Worm (Caenorhabditis elegans) whole organism, midembryonic: ENCODE data around the gene grl-2.

ENCODE experiments used
- T22C8.4 ChIP-seq: fragments of 200-800 bp; sonication (Bioruptor generic); IDR thresholded peaks from 2 replicates; pipeline ENCODE4 v1.3.6; 2022; ENCODE audit warnings: missing genetic modification characterization, missing compliant biosample characterization
- cog-1 ChIP-seq: sonication (generic microtip); optimal IDR thresholded peaks from 2 replicates; lab custom pipeline; 2016; ENCODE audit warnings: missing genetic modification characterization, missing compliant biosample characterization
- flt-1 ChIP-seq: fragments of 200-800 bp; sonication (Bioruptor generic); IDR thresholded peaks from 2 replicates; pipeline ENCODE4 v1.3.6; 2022; ENCODE audit warnings: missing genetic modification characterization, missing compliant biosample characterization
- klf-2 ChIP-seq: fragments of 200-800 bp; sonication (Bioruptor generic); conservative IDR thresholded peaks from 2 replicates; pipeline ENCODE4 v1.3.6; 2022; ENCODE audit warnings: missing genetic modification reagents, missing genetic modification characterization, missing compliant biosample characterization
- med-1 ChIP-seq: sonication (generic microtip); optimal IDR thresholded peaks from 2 replicates; lab custom pipeline; 2017; ENCODE audit warnings: missing genetic modification characterization, mild to moderate bottlenecking, missing compliant biosample characterization, antibody characterized with exemption, missing genetic modification reagents; ENCODE audit not compliant: insufficient read depth
- ref-1 ChIP-seq: fragments of 200-800 bp; sonication (Bioruptor generic); conservative IDR thresholded peaks from 2 replicates; pipeline ENCODE4 v1.3.6; 2022; ENCODE audit warnings: missing genetic modification reagents, missing genetic modification characterization, missing compliant biosample characterization
- tab-1 ChIP-seq: fragments of 200-800 bp; sonication (Bioruptor generic); IDR thresholded peaks from 2 replicates; pipeline ENCODE4 v1.3.6; 2022; ENCODE audit warnings: missing genetic modification characterization, missing compliant biosample characterization
- ztf-23 ChIP-seq: fragments of 200-800 bp; sonication (Bioruptor generic); IDR thresholded peaks from 2 replicates; pipeline ENCODE4 v1.3.6; 2022; ENCODE audit warnings: missing genetic modification reagents, missing genetic modification characterization, missing compliant biosample characterization
- ztf-29 ChIP-seq: fragments of 200-800 bp; sonication (Bioruptor generic); IDR thresholded peaks from 2 replicates; pipeline ENCODE4 v1.3.6; 2022; ENCODE audit warnings: missing genetic modification reagents, missing genetic modification characterization, missing compliant biosample characterization

Gene grl-2

DNA sequence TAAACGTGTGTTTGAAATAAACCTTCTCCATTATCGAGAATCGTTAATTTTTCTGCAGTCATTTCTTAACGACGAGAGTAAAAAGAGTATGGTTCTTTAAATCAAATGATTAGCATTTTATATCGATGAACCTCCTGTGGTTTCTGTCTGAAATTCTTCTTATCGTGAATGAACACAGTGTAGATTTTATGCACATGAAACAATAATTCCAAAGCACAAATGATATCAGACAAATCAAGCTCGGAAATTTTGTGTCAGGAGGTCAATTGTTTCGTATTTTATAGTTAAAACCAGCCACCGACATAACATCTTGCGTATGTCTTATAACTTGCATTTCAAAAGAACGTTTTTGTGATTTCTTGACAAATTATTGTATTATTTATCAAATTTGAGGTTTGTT lies 7.8 kb upstream of the grl-2 start, which contains the start of gene T16G1.6:
TSS of gene T16G1.6 (minus strand) at position 77 of the 400 bp plus-strand sequence.
- no peak for TF ChIP-seq klf-2 (GFP tag; lab: Robert Waterston, UW)
- no peak for TF ChIP-seq flt-1
- TF ChIP-seq ztf-23 (GFP tag; lab: Robert Waterston, UW) = no peak
- TF ChIP-seq ref-1 = no peak
- no peak for TF ChIP-seq cog-1
- TF ChIP-seq T22C8.4 = no peak

DNA sequence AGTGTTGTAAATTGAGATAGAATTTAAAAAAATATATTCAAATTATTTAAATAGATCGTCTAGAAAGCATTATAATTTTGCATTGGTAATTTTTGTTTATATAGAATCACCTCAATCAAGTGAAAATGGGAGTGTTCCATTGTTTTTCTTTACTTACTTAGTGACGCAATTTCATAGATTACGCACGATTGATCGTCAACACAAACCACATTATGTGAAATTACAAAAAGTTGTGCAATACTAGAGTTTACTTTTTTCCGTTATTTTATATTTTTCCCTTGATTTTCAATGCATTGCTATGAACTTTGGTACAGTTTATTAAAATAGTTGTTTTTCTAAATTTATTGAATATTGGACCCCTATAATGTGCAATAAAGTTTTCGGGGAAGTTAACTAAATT lies 5.4 kb upstream of the grl-2 start, which contains the start of gene T16G1.5:
TSS of gene T16G1.5 (minus strand) at position 119 of the 400 bp plus-strand sequence.
- TF ChIP-seq ztf-23 (GFP tag; lab: Robert Waterston, UW) (no peak), ref-1 (no peak), med-1 (GFP tag; lab: Kevin White, UChicago) (no peak), flt-1 (no peak), T22C8.4 (no peak), cog-1 (no peak), ztf-29 (GFP tag; lab: Robert Waterston, UW) (no peak), klf-2 (GFP tag; lab: Robert Waterston, UW) (no peak), tab-1 (GFP tag; lab: Robert Waterston, UW) (no peak)

DNA sequence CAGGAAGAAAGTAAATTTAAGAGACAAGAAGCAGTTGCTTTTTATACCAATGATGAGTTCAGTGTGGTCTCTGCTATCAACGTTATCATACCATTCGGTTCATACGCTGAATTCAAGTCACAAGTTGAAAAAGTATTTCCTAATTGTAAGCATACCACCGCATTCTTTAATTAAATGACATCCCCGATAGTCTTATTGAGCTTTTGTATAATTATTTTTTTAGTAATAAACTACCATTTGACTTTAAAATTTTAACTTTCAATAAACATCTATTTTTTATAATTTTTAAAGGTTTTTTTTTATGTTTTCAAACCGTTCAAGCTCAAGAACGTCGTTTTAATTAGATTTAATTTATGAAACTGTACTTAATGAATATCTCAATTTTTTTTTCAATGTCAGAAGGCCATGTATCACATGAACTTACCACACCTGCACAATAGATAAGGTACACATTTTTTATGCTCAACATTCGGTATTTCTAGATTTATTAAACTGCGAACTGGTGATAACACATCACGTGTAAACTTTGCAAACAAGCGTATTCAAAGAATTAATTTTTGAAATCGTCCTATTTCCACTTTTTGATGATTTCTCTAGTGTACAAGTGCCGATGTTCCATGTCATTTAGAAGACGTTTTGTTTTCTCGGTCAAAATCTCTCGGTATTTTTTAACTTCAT lies 2.9 kb upstream of the grl-2 start, which contains the start of gene T16G1.4:
TSS of gene T16G1.4 (minus strand) at position 51 of the 678 bp plus-strand sequence.
- TF ChIP-seq ztf-23 (GFP tag; lab: Robert Waterston, UW) (no peak), flt-1 (no peak), tab-1 (GFP tag; lab: Robert Waterston, UW) (no peak), ref-1 (no peak), med-1 (GFP tag; lab: Kevin White, UChicago) (no peak), ztf-29 (GFP tag; lab: Robert Waterston, UW) (no peak), klf-2 (GFP tag; lab: Robert Waterston, UW) (no peak), cog-1 (no peak), T22C8.4 (no peak)

DNA sequence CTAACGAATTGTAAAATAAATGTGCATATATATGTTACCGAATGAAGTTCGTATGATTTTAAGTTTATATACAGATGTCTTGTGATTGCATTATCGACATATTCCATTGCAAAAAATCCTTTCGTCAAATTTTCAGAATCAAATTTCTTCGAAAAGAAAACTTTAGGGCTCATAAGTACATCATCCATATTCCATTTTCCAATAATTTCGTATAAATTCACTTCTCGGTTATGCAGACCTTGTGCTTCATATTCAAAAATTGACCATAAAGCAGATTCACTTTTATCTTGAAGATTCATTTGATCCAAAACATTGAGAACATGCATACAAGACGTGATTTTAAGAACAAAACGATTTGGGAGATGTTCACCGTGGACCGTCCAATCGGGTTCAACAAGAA lies 1.5 kb upstream of the grl-2 start:
- TF ChIP-seq tab-1 (GFP tag; lab: Robert Waterston, UW) (no peak), ztf-23 (GFP tag; lab: Robert Waterston, UW) (no peak), ref-1 (no peak), med-1 (GFP tag; lab: Kevin White, UChicago) (no peak), cog-1 (no peak), flt-1 (no peak), klf-2 (GFP tag; lab: Robert Waterston, UW) (no peak), ztf-29 (GFP tag; lab: Robert Waterston, UW) (no peak), T22C8.4 (no peak)

DNA sequence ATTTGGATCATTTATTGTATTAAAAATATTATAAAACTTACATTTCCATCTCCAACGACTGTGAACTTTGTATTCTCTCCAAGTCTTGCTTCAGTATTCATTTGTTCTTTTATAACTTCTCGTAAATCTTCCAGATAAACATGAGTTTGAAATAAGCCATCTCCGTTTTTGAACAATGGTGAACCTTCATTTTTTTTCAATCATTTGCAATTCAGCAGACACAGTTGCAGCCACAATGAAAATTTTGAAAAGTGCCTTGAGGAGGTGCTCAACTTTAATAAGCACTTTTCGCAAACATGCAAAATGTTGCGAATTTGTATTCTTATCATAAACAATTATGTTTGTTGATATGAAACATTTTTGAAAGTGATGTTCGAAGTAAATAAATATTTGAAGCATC lies 646 bp upstream of the grl-2 start, which contains the start of gene T16G1.3:
TSS of gene T16G1.3 (minus strand) at position 101 of the 400 bp plus-strand sequence.
- no peak for TF ChIP-seq T22C8.4
- TF ChIP-seq cog-1 = no peak
- no peak for TF ChIP-seq ztf-23 (GFP tag; lab: Robert Waterston, UW)
- no peak for TF ChIP-seq flt-1
- no peak for TF ChIP-seq tab-1 (GFP tag; lab: Robert Waterston, UW)
- TF ChIP-seq med-1 (GFP tag; lab: Kevin White, UChicago) = no peak
- no peak for TF ChIP-seq ref-1
- TF ChIP-seq klf-2 (GFP tag; lab: Robert Waterston, UW) = no peak
- no peak for TF ChIP-seq ztf-29 (GFP tag; lab: Robert Waterston, UW)

DNA sequence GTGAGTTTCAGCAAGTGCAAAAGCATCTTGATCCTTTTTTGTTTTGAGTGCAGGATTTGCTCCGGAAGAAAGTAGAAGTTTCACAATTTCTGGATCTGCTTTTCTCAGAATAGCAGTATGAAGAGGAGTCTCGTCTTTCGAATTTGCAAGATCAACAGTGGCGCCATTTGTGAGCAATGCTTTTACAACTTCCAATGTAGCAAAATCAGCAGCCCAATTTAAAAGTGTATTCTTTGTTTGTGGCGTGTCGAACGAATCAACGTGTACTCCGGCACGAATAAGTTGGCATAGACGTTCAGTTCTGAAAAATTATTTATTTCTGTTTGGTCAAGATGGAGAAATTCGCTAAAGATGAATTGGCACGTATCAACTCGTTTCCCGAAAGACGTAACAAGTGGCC lies 4.7 kb downstream of the grl-2 start, which contains the start of gene T16G1.13:
TSS of gene T16G1.13 (plus strand) at position 301 of the 400 bp plus-strand sequence.
- TF ChIP-seq ztf-23 (GFP tag; lab: Robert Waterston, UW) = no peak
- no peak for TF ChIP-seq flt-1
- no peak for TF ChIP-seq med-1 (GFP tag; lab: Kevin White, UChicago)
- no peak for TF ChIP-seq ztf-29 (GFP tag; lab: Robert Waterston, UW)
- no peak for TF ChIP-seq T22C8.4

DNA sequence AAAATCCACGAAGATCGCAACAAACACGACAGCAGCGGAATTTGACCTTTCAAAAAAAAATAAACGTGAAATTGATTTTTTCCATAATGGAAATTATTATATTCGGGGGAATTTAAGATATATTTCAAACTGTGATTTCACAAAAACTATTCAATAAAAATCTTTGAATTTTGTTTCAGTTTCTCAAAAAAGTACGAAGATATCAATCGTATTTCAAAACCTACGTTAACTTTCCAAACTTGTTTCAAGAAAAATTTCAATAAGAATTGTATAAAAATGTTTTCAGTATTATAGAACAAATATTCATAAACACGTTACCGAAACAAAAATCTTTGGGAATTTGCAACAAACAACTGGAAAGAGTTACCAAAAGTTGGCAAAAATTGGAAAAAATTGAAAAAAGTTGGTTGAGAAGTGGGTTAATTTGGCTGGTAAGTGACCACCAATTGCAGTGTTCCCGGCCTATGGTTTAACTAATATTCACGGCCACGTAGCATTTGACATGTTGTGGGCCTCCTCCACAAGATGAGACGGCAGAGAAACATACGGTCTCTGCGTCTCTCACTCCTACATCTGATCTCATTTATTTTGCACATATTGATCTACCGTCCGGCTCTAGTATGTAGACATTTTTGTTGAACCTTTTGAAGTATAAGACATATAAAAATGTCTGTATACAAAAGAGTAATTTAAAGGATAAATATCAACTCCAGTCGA lies 6.1 kb downstream of the grl-2 start, which contains the start of the genes T16G1.9 and T16G1.18:
TSS of gene T16G1.9 (minus strand) at position 51 of the 717 bp plus-strand sequence.
TSS of gene T16G1.18 (plus strand) at position 493 of the 717 bp plus-strand sequence.
- TF ChIP-seq tab-1 (GFP tag; lab: Robert Waterston, UW) = no peak
- TF ChIP-seq cog-1 = peak; percentile 35
- no peak for TF ChIP-seq ztf-23 (GFP tag; lab: Robert Waterston, UW)
- TF ChIP-seq klf-2 (GFP tag; lab: Robert Waterston, UW) = no peak
- TF ChIP-seq ztf-29 (GFP tag; lab: Robert Waterston, UW) = no peak
- no peak for TF ChIP-seq flt-1

DNA sequence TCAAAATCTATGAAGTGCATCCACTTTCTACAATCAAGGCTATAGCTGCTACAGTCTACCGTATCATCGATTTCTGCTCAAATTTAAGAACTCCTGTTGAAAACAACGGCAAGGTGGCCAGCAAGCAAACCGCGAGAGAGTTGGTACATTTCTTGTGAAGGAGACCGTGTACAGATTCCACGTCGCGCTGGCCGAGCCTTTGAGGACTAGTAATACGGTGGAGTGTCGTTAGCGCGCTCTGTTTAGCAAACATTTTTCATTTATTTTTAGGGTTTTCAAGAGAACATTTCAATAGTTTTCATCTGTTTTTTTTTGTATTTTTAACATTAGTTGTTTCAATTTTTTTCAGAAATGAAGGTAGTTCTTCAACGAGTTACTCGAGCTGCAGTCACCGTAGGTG lies 7.4 kb downstream of the grl-2 start, which contains the start of gene pqn-68:
TSS of gene pqn-68 (plus strand) at position 350 of the 400 bp plus-strand sequence.
- TF ChIP-seq ref-1 (no peak), tab-1 (GFP tag; lab: Robert Waterston, UW) (no peak), med-1 (GFP tag; lab: Kevin White, UChicago) (no peak), T22C8.4 (no peak), ztf-29 (GFP tag; lab: Robert Waterston, UW) (no peak), cog-1 (no peak), klf-2 (GFP tag; lab: Robert Waterston, UW) (no peak), flt-1 (no peak), ztf-23 (GFP tag; lab: Robert Waterston, UW) (no peak)

DNA sequence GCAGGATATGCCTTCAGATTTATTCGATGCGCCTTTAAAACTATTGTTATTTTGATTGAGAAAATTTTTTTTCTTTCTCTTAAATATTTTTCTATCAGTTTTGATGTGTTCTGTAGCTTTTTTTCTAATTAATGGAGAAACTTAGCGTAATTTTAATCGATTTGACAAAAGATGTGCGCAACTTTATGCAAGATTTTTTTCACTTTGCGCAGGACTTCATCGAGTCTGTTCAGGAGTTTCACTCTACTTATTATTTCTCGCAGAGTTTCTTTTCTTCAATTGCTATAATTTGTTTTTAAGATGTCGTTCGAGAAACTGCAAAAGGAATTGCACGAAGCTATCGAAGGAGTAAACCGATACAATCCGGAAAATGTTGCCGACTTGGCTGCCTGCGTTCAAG lies 8.8 kb downstream of the grl-2 start, which contains the start of gene eif-3.K:
TSS of gene eif-3.K (plus strand) at position 301 of the 400 bp plus-strand sequence.
- TF ChIP-seq ref-1 (no peak), ztf-29 (GFP tag; lab: Robert Waterston, UW) (no peak), T22C8.4 (no peak), flt-1 (no peak), tab-1 (GFP tag; lab: Robert Waterston, UW) (no peak), ztf-23 (GFP tag; lab: Robert Waterston, UW) (no peak), med-1 (GFP tag; lab: Kevin White, UChicago) (no peak), klf-2 (GFP tag; lab: Robert Waterston, UW) (no peak), cog-1 (no peak)
